Worm (Caenorhabditis elegans) whole organism, early embryonic: ENCODE results near the gene pbs-6.

Experiments used
- B0310.2 ChIP-seq: sonication (generic microtip); optimal IDR thresholded peaks from 2 replicates; lab custom pipeline; 2016; ENCODE audit warnings: mild to moderate bottlenecking, missing genetic modification characterization, missing compliant biosample characterization
- F13C5.2 ChIP-seq: sonication (generic microtip); optimal IDR thresholded peaks from 2 replicates; lab custom pipeline; 2017; ENCODE audit warnings: mild to moderate bottlenecking, missing genetic modification characterization, inconsistent platforms, missing compliant biosample characterization
- ama-1 ChIP-seq: fragments of 150-350 bp; optimal IDR thresholded peaks from 2 replicates; lab custom pipeline; 2014
- ceh-13 ChIP-seq: fragments of 200-800 bp; sonication (Bioruptor generic); optimal IDR thresholded peaks from 2 replicates; lab custom pipeline; 2018; ENCODE audit warnings: mild to moderate bottlenecking, missing genetic modification characterization, missing compliant biosample characterization
- ceh-36 ChIP-seq: sonication (generic microtip); optimal IDR thresholded peaks from 2 replicates; lab custom pipeline; 2016; ENCODE audit warnings: missing genetic modification characterization, inconsistent platforms, missing compliant biosample characterization
- ets-7 ChIP-seq: sonication (generic microtip); optimal IDR thresholded peaks from 2 replicates; lab custom pipeline; 2016; ENCODE audit warnings: missing genotype, missing genetic modification characterization, missing compliant biosample characterization
- flt-1 ChIP-seq: fragments of 200-800 bp; sonication (Bioruptor generic); IDR thresholded peaks from 2 replicates; pipeline ENCODE4 v1.3.6; 2022; ENCODE audit warnings: missing genetic modification characterization, missing compliant biosample characterization
- hnd-1 ChIP-seq: sonication (generic microtip); optimal IDR thresholded peaks from 2 replicates; lab custom pipeline; 2016; ENCODE audit warnings: missing genetic modification characterization, missing compliant biosample characterization
- pes-1 ChIP-seq: fragments of 200-800 bp; sonication (Bioruptor generic); IDR thresholded peaks from 2 replicates; pipeline ENCODE4 v1.3.6; 2022; ENCODE audit warnings: missing genetic modification reagents, missing genetic modification characterization, missing compliant biosample characterization
- scrt-1 ChIP-seq: fragments of 200-800 bp; sonication (Bioruptor generic); IDR thresholded peaks from 2 replicates; pipeline ENCODE4 v1.3.6; 2022; ENCODE audit warnings: missing genetic modification characterization, missing compliant biosample characterization
- sea-1 ChIP-seq: fragments of 200-800 bp; sonication (Bioruptor generic); conservative IDR thresholded peaks from 2 replicates; pipeline ENCODE4 v1.3.6; 2022; ENCODE audit warnings: missing genetic modification characterization, missing compliant biosample characterization
- tbx-11 ChIP-seq: fragments of 200-800 bp; sonication (Bioruptor generic); IDR thresholded peaks from 2 replicates; pipeline ENCODE4 v1.3.6; 2022; ENCODE audit warnings: missing genetic modification characterization, missing compliant biosample characterization
- tbx-37 ChIP-seq: fragments of 200-800 bp; sonication (Bioruptor generic); conservative IDR thresholded peaks from 2 replicates; pipeline ENCODE4 v1.3.6; 2022; ENCODE audit warnings: missing genetic modification reagents, missing genetic modification characterization, missing compliant biosample characterization
- tra-4 ChIP-seq: sonication (generic microtip); optimal IDR thresholded peaks from 2 replicates; lab custom pipeline; 2017; ENCODE audit warnings: missing genetic modification characterization, missing compliant biosample characterization

DNA sequence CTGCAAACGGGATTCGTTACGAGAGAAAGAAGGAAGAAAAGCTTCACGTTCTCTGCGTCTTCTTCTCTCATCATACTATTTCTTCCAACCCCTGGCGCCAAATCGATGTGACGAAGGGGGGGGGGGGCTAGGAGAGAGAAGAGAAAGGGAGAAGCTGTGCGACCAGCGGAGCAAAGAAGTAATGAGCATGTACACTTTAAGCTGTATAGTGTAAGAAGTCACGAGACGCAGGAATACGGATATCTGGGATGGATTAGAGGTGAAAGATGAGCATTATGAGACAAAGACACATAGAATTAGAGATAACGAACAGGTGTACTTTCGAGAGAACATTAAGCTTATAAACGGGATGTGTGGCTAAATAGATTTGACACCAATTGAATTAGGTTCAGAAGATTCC lies 42.1 kb downstream of the pbs-6 start:
- TF ChIP-seq ama-1 (lab: Kevin White, UChicago), result no peak
- no peak for TF ChIP-seq tbx-37
- no peak for TF ChIP-seq pes-1 (GFP tag; lab: Robert Waterston, UW)
- TF ChIP-seq B0310.2 (tag; lab: Kevin White, UChicago), result no peak
- no peak for TF ChIP-seq flt-1 (GFP tag; lab: Robert Waterston, UW)
- no peak for TF ChIP-seq ceh-13
- no peak for TF ChIP-seq sea-1
- no peak for TF ChIP-seq tbx-11
- TF ChIP-seq hnd-1, result no peak
- TF ChIP-seq scrt-1 (GFP tag; lab: Robert Waterston, UW), result no peak
- TF ChIP-seq ceh-36 (tag; lab: Kevin White, UChicago), result peak; percentile 0
- no peak for TF ChIP-seq F13C5.2 (tag; lab: Kevin White, UChicago)
- TF ChIP-seq tra-4 (tag; lab: Kevin White, UChicago), result no peak
- no peak for TF ChIP-seq ets-7 (tag; lab: Kevin White, UChicago)
